Fruit fly (Drosophila melanogaster) whole organism, embryonic: ENCODE results near the gene ea.

Source experiments
- Abd-B ChIP-seq: fragments of 200-800 bp; sonication (Bioruptor generic); optimal IDR thresholded peaks from 2 replicates; lab custom pipeline; 2018; ENCODE audit warnings: missing biosample characterization, mild to moderate bottlenecking, missing genetic modification characterization, moderate library complexity
- Bteb2 ChIP-seq: fragments of 200-800 bp; sonication (Bioruptor generic); optimal IDR thresholded peaks from 2 replicates; lab custom pipeline; 2016; ENCODE audit warnings: missing biosample characterization, missing genetic modification characterization
- CG10267 ChIP-seq: fragments of 200-800 bp; sonication (Bioruptor generic); optimal IDR thresholded peaks from 2 replicates; lab custom pipeline; 2018; ENCODE audit warnings: missing biosample characterization, mild to moderate bottlenecking, missing genetic modification characterization, moderate library complexity
- CG12299 ChIP-seq: fragments of 200-800 bp; sonication (Bioruptor generic); optimal IDR thresholded peaks from 2 replicates; lab custom pipeline; 2018; ENCODE audit warnings: missing biosample characterization, mild to moderate bottlenecking, missing genetic modification characterization
- CG12659 ChIP-seq: fragments of 200-800 bp; sonication (Bioruptor generic); optimal IDR thresholded peaks from 3 replicates; lab custom pipeline; 2017; ENCODE audit warnings: mild to moderate bottlenecking, missing biosample characterization, missing genetic modification reagents, missing genetic modification characterization
- CG13296 ChIP-seq: fragments of 200-800 bp; sonication (Bioruptor generic); optimal IDR thresholded peaks from 3 replicates; lab custom pipeline; 2018; ENCODE audit warnings: missing biosample characterization, mild to moderate bottlenecking, missing genetic modification characterization
- CG14860 ChIP-seq: fragments of 200-800 bp; sonication (Bioruptor generic); IDR thresholded peaks from 3 replicates; pipeline ENCODE4 v1.3.6; 2022; ENCODE audit warnings: missing biosample characterization, missing genetic modification characterization; ENCODE audit not compliant: partially characterized antibody
- CG15601 ChIP-seq: fragments of 200-800 bp; sonication (Bioruptor generic); optimal IDR thresholded peaks from 3 replicates; lab custom pipeline; 2019; ENCODE audit warnings: missing biosample characterization, mild to moderate bottlenecking, missing genetic modification characterization, moderate library complexity
- CG17385 ChIP-seq: fragments of 200-800 bp; sonication (Bioruptor generic); optimal IDR thresholded peaks from 3 replicates; lab custom pipeline; 2018; ENCODE audit warnings: missing biosample characterization, mild to moderate bottlenecking, missing genetic modification characterization
- CG17829 ChIP-seq: fragments of 200-800 bp; optimal IDR thresholded peaks from 2 replicates; lab custom pipeline; 2019; ENCODE audit warnings: missing biosample characterization, mild to moderate bottlenecking, missing genetic modification characterization, moderate library complexity
- CG17912 ChIP-seq: fragments of 200-800 bp; sonication (Bioruptor generic); optimal IDR thresholded peaks from 2 replicates; lab custom pipeline; 2018; ENCODE audit warnings: missing biosample characterization, mild to moderate bottlenecking, missing genetic modification characterization
- CG18262 ChIP-seq: fragments of 200-800 bp; optimal IDR thresholded peaks from 3 replicates; lab custom pipeline; 2019; ENCODE audit warnings: missing biosample characterization, mild to moderate bottlenecking, missing genetic modification characterization, moderate library complexity
- CG2712 ChIP-seq: fragments of 200-800 bp; optimal IDR thresholded peaks from 3 replicates; lab custom pipeline; 2019; ENCODE audit warnings: missing biosample characterization, mild to moderate bottlenecking, missing genetic modification characterization, moderate library complexity
- CG2875 ChIP-seq: fragments of 200-800 bp; sonication (Bioruptor generic); optimal IDR thresholded peaks from 2 replicates; lab custom pipeline; 2017; ENCODE audit warnings: missing biosample characterization, mild to moderate bottlenecking, missing genetic modification characterization, missing genetic modification reagents
- CG30020 ChIP-seq: fragments of 200-800 bp; optimal IDR thresholded peaks from 2 replicates; lab custom pipeline; 2019; ENCODE audit warnings: missing biosample characterization, mild to moderate bottlenecking, missing genetic modification characterization, moderate library complexity
- CG32767 ChIP-seq: fragments of 200-800 bp; sonication (Bioruptor generic); IDR thresholded peaks from 2 replicates; pipeline ENCODE4 v1.3.6; 2022; ENCODE audit warnings: missing biosample characterization, missing genetic modification characterization
- CG4328 ChIP-seq: fragments of 200-800 bp; sonication (Bioruptor generic); optimal IDR thresholded peaks from 3 replicates; lab custom pipeline; 2017; ENCODE audit warnings: missing biosample characterization, missing genetic modification reagents, missing genetic modification characterization
- CG4424 ChIP-seq: fragments of 200-800 bp; sonication (Bioruptor generic); optimal IDR thresholded peaks from 3 replicates; lab custom pipeline; 2016; ENCODE audit warnings: missing biosample characterization, missing genetic modification characterization
- CG8359 ChIP-seq: fragments of 200-800 bp; sonication (Bioruptor generic); optimal IDR thresholded peaks from 2 replicates; lab custom pipeline; 2017; ENCODE audit warnings: missing biosample characterization, mild to moderate bottlenecking, missing genetic modification characterization, borderline replicate concordance
- Dp ChIP-seq: fragments of 200-800 bp; sonication (Bioruptor generic); optimal IDR thresholded peaks from 2 replicates; lab custom pipeline; 2018; ENCODE audit warnings: missing biosample characterization, mild to moderate bottlenecking, missing genetic modification characterization, moderate library complexity
- E2f2 ChIP-seq: fragments of 200-800 bp; sonication (Bioruptor generic); IDR thresholded peaks from 2 replicates; pipeline ENCODE4 v1.3.6; 2022; ENCODE audit warnings: missing biosample characterization, missing genetic modification characterization
- H15 ChIP-seq: fragments of 200-800 bp; sonication (Bioruptor generic); IDR thresholded peaks from 3 replicates; pipeline ENCODE4 v1.3.6; 2022; ENCODE audit warnings: missing biosample characterization, missing genetic modification characterization
- H2.0 ChIP-seq: fragments of 200-800 bp; sonication (Bioruptor generic); IDR thresholded peaks from 2 replicates; pipeline ENCODE4 v1.3.6; 2022; ENCODE audit warnings: missing biosample characterization, missing genetic modification characterization
- Hey ChIP-seq: fragments of 200-800 bp; sonication (Bioruptor generic); optimal IDR thresholded peaks from 3 replicates; lab custom pipeline; 2018; ENCODE audit warnings: missing biosample characterization, mild to moderate bottlenecking, missing genetic modification characterization
- Oli ChIP-seq: fragments of 200-800 bp; sonication (Bioruptor generic); optimal IDR thresholded peaks from 2 replicates; lab custom pipeline; 2018; ENCODE audit warnings: missing biosample characterization, mild to moderate bottlenecking, missing genetic modification characterization, moderate library complexity
- Ptx1 ChIP-seq: fragments of 200-800 bp; sonication (Bioruptor generic); IDR thresholded peaks from 2 replicates; pipeline ENCODE4 v1.3.6; 2022; ENCODE audit warnings: missing biosample characterization, missing genetic modification characterization
- Six4 ChIP-seq: fragments of 200-800 bp; sonication (Bioruptor generic); optimal IDR thresholded peaks from 2 replicates; lab custom pipeline; 2016; ENCODE audit warnings: missing biosample characterization, missing genetic modification characterization
- Xrp1 ChIP-seq: fragments of 200-800 bp; sonication (Bioruptor generic); IDR thresholded peaks from 2 replicates; pipeline ENCODE4 v1.3.6; 2022; ENCODE audit warnings: missing biosample characterization, missing genetic modification characterization
- ash1 ChIP-seq: fragments of 200-800 bp; sonication (Bioruptor generic); optimal IDR thresholded peaks from 2 replicates; lab custom pipeline; 2018; ENCODE audit warnings: missing biosample characterization, mild to moderate bottlenecking, missing genetic modification characterization
- cg ChIP-seq: fragments of 200-800 bp; sonication (Bioruptor generic); optimal IDR thresholded peaks from 3 replicates; lab custom pipeline; 2019; ENCODE audit warnings: missing biosample characterization, mild to moderate bottlenecking, missing genetic modification characterization, moderate library complexity
- emc ChIP-seq: fragments of 200-800 bp; sonication (Bioruptor generic); optimal IDR thresholded peaks from 2 replicates; lab custom pipeline; 2016; ENCODE audit warnings: missing biosample characterization, missing genetic modification characterization
- esg ChIP-seq: fragments of 200-800 bp; sonication (Bioruptor generic); conservative IDR thresholded peaks from 2 replicates; pipeline ENCODE4 v1.3.6; 2022; ENCODE audit warnings: missing biosample characterization, missing genetic modification characterization
- exex ChIP-seq: fragments of 200-800 bp; sonication (Bioruptor generic); optimal IDR thresholded peaks from 4 replicates; lab custom pipeline; 2018; ENCODE audit warnings: missing biosample characterization, mild to moderate bottlenecking, missing genetic modification characterization, moderate library complexity
- gsb-n ChIP-seq: fragments of 200-800 bp; sonication (Bioruptor generic); optimal IDR thresholded peaks from 3 replicates; lab custom pipeline; 2018; ENCODE audit warnings: missing biosample characterization, mild to moderate bottlenecking, missing genetic modification characterization
- hbn ChIP-seq: fragments of 200-800 bp; sonication (Bioruptor generic); IDR thresholded peaks from 2 replicates; pipeline ENCODE4 v1.3.6; 2022; ENCODE audit warnings: missing biosample characterization, missing genetic modification characterization; ENCODE audit not compliant: partially characterized antibody
- klu ChIP-seq: fragments of 200-800 bp; sonication (Bioruptor generic); IDR thresholded peaks from 2 replicates; pipeline ENCODE4 v1.3.6; 2022; ENCODE audit warnings: missing biosample characterization, missing genetic modification characterization
- lola ChIP-seq, 3 experiments: fragments of >200 bp in 2 of 3; fragments of 200-800 bp in 1 of 3; sonication (Bioruptor generic) in 1 of 3; optimal IDR thresholded peaks; 2 replicates each; lab custom pipeline; 2017 to 2019; ENCODE audit warnings: missing biosample characterization in 3 of 3, missing genetic modification characterization in 3 of 3, mild to moderate bottlenecking in 1 of 3, moderate library complexity in 1 of 3
- org-1 ChIP-seq: fragments of 200-800 bp; sonication (Bioruptor generic); optimal IDR thresholded peaks from 2 replicates; lab custom pipeline; 2017; ENCODE audit warnings: missing biosample characterization, missing genetic modification characterization
- p53 ChIP-seq: fragments of 200-800 bp; sonication (Bioruptor generic); optimal IDR thresholded peaks from 2 replicates; lab custom pipeline; 2016; ENCODE audit warnings: missing biosample characterization, missing genetic modification characterization
- pros ChIP-seq: fragments of 200-800 bp; sonication (Bioruptor generic); optimal IDR thresholded peaks from 3 replicates; lab custom pipeline; 2019; ENCODE audit warnings: missing biosample characterization, mild to moderate bottlenecking, missing genetic modification characterization, moderate library complexity
- pzg ChIP-seq: fragments of 200-800 bp; sonication (Bioruptor generic); optimal IDR thresholded peaks from 3 replicates; lab custom pipeline; 2018; ENCODE audit warnings: missing biosample characterization, mild to moderate bottlenecking, missing genetic modification characterization, moderate library complexity
- repo ChIP-seq: fragments of 200-800 bp; sonication (Bioruptor generic); optimal IDR thresholded peaks from 2 replicates; lab custom pipeline; 2016; ENCODE audit warnings: missing biosample characterization, missing genetic modification characterization
- sd ChIP-seq: fragments of 200-800 bp; sonication (Bioruptor generic); optimal IDR thresholded peaks from 3 replicates; lab custom pipeline; 2018; ENCODE audit warnings: missing biosample characterization, mild to moderate bottlenecking, missing genetic modification characterization, moderate library complexity
- sna ChIP-seq: fragments of 200-800 bp; sonication (Bioruptor generic); IDR thresholded peaks from 2 replicates; pipeline ENCODE4 v1.3.6; 2022; ENCODE audit warnings: missing biosample characterization, missing genetic modification characterization; ENCODE audit not compliant: partially characterized antibody
- sug ChIP-seq: fragments of 200-800 bp; optimal IDR thresholded peaks from 2 replicates; lab custom pipeline; 2019; ENCODE audit warnings: missing biosample characterization, mild to moderate bottlenecking, missing genetic modification characterization, moderate library complexity
- tna ChIP-seq: fragments of 200-800 bp; sonication (Bioruptor generic); IDR thresholded peaks from 2 replicates; pipeline ENCODE4 v1.3.6; 2022; ENCODE audit warnings: missing biosample characterization, missing genetic modification characterization; ENCODE audit not compliant: partially characterized antibody

The ea gene

DNA sequence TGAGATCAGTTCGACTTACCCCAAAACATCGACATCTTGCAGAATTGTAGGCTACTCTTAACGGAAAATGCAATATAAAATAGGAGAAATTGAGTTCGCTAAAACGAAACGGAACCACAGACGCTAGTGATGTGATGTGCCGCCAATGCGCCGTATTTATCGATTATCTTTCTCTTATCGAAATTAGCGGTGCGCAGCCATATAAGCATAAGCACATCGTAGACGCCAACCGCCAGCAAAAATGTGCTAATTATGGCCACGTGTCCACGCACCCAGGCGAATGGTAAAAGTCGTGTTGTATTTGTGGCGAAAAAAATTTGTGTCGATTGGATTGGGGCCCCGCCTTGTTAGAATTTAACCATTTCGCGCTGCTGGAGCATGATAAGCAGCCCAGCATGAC, 4.5 kb downstream of the ea start, which contains the start of the genes Fkbp39 and Cyfip (continued):
- no peak for TF ChIP-seq H15 (GFP tag; lab: Robert Waterston, UW)
- 0 out of 2 replicates have a peak, but pooled peaks have one; percentile 27 for TF ChIP-seq Xrp1 (GFP tag; lab: Robert Waterston, UW)
- TF ChIP-seq CG17385 (GFP tag; lab: Kevin White, UChicago): no peak
- no peak for TF ChIP-seq org-1 (GFP tag; lab: Kevin White, UChicago)
- TF ChIP-seq esg (GFP tag; lab: Robert Waterston, UW): no peak
- TF ChIP-seq CG17912: peak; percentile 52
- TF ChIP-seq CG13296 (GFP tag; lab: Kevin White, UChicago): peak; percentile 2
- TF ChIP-seq CG12299 (tag; lab: Kevin White, UChicago): no peak
- TF ChIP-seq klu (GFP tag; lab: Robert Waterston, UW): no peak
- TF ChIP-seq lola (GFP tag; optimal IDR thresholded peaks at IDR 0.05; lab: Kevin White, UChicago): no peak
- TF ChIP-seq Dp (GFP tag; lab: Kevin White, UChicago): peak; percentile 71
- 0 out of 3 replicates have a peak, but pooled peaks have one; percentile 42 for TF ChIP-seq CG14860 (GFP tag; lab: Robert Waterston, UW)
- peak; percentile 48 for TF ChIP-seq Abd-B (GFP tag; lab: Kevin White, UChicago)
- TF ChIP-seq ash1 (GFP tag; lab: Kevin White, UChicago): no peak
- TF ChIP-seq CG8359 (GFP tag; lab: Kevin White, UChicago): no peak
- no peak for TF ChIP-seq CG4328 (GFP tag; lab: Kevin White, UChicago)
- peak; percentile 62 for TF ChIP-seq p53 (GFP tag; lab: Kevin White, UChicago)
- TF ChIP-seq emc (GFP tag; lab: Kevin White, UChicago): no peak
- no peak for TF ChIP-seq H2.0 (GFP tag; lab: Robert Waterston, UW)
- peak; percentile 39; the same call in 1 of the 2 replicates for TF ChIP-seq Ptx1 (GFP tag; lab: Robert Waterston, UW)
- peak; percentile 47 for TF ChIP-seq cg (GFP tag; lab: Kevin White, UChicago)
- TF ChIP-seq pzg (GFP tag; lab: Kevin White, UChicago): peak; percentile 100
- TF ChIP-seq hbn (GFP tag; lab: Robert Waterston, UW): peak; percentile 65

dm6 chr3R:15339111-15339510, 10.6 kb downstream of the ea start:
- peak; percentile 82 for TF ChIP-seq exex
- TF ChIP-seq repo (GFP tag; lab: Kevin White, UChicago): no peak
- no peak for TF ChIP-seq CG4424
- TF ChIP-seq Bteb2 (GFP tag; lab: Kevin White, UChicago): no peak
- peak; percentile 84 for TF ChIP-seq sug (tag; lab: Kevin White, UChicago)
- no peak for TF ChIP-seq pros (GFP tag; lab: Kevin White, UChicago)

- TF ChIP-seq Hey (tag; lab: Kevin White, UChicago) (no peak), E2f2 (GFP tag; lab: Robert Waterston, UW) (peak; percentile 35), CG2875 (peak; percentile 26), Oli (tag; lab: Kevin White, UChicago) (peak; percentile 13), CG10267 (tag; lab: Kevin White, UChicago) (peak; percentile 17), gsb-n (tag; lab: Kevin White, UChicago) (peak; percentile 28), CG30020 (tag; lab: Kevin White, UChicago) (no peak), CG32767 (GFP tag; lab: Robert Waterston, UW) (no peak), CG18262 (tag; lab: Kevin White, UChicago) (peak; percentile 14), exex (peak; percentile 0), sd (peak; percentile 33), pzg (GFP tag; lab: Kevin White, UChicago) (peak; percentile 3), sna (GFP tag; lab: Robert Waterston, UW) (0 out of 2 replicates have a peak, but pooled peaks have one; percentile 25), tna (GFP tag; lab: Robert Waterston, UW) (no peak), CG15601 (tag; lab: Kevin White, UChicago) (peak; percentile 33), Six4 (GFP tag; lab: Kevin White, UChicago) (peak; percentile 17), CG2712 (tag; lab: Kevin White, UChicago) (peak; percentile 39), CG12659 (GFP tag; lab: Kevin White, UChicago) (peak; percentile 3), CG17829 (tag; lab: Kevin White, UChicago) (peak; percentile 15)
These were observed 11.7 kb downstream of the ea start, which contains the start of gene SerRS-m for dm6 chr3R:15340052-15340732. TSS of gene SerRS-m (plus strand) at chr3R:15340667.
